Fruit fly (Drosophila melanogaster) whole organism: ENCODE measurements around the gene mRpL28.

Source experiments
- CG8478 ChIP-seq: fragments of >200 bp; optimal IDR thresholded peaks from 2 replicates; lab custom pipeline; 2018; ENCODE audit warnings: inconsistent platforms
- Dll ChIP-seq: fragments of >200 bp; optimal IDR thresholded peaks from 2 replicates; lab custom pipeline; 2017
- psq ChIP-seq: fragments of >200 bp; optimal IDR thresholded peaks from 2 replicates; lab custom pipeline; 2017

DNA sequence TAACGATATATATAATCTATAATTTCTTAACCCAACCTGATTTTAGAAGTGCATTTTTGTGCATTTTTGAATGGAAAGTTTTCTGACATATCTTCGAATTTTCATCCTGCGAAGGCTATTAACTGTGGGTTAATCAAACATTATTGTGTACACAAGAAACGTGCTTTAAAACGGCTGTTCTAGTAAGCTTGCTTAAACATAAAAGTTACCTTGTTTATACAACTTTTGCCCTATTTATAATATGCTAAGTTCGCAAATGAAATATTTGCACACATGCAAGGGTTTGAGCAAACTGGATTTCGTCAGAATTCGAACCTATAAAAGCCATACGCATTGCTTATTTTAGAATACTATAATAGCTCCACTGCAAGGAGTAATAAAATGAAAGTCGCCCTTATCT lies 36.7 kb upstream of the mRpL28 start, which contains the start of gene Sgs1:
- TF ChIP-seq psq (lab: Kevin White, UChicago), result no peak
- TF ChIP-seq Dll (lab: Kevin White, UChicago), result no peak
- no peak for TF ChIP-seq CG8478 (lab: Kevin White, UChicago)
